Worm (Caenorhabditis elegans) whole organism, late embryonic: ENCODE data around the gene F36H1.12.

Experiments
- C08G9.2 ChIP-seq: sonication (generic microtip); optimal IDR thresholded peaks from 2 replicates; lab custom pipeline; 2016; ENCODE audit warnings: mild to moderate bottlenecking, missing genetic modification characterization, moderate library complexity, missing compliant biosample characterization
- F13H6.1 ChIP-seq: sonication (generic microtip); optimal IDR thresholded peaks from 2 replicates; lab custom pipeline; 2016; ENCODE audit warnings: missing genetic modification characterization, missing compliant biosample characterization
- T23F11.4 ChIP-seq: fragments of 200-800 bp; sonication (Bioruptor generic); optimal IDR thresholded peaks from 2 replicates; lab custom pipeline; 2018; ENCODE audit warnings: mild to moderate bottlenecking, missing genetic modification characterization, missing compliant biosample characterization
- Y22D7AL.16 ChIP-seq: sonication (generic microtip); optimal IDR thresholded peaks from 2 replicates; lab custom pipeline; 2016; ENCODE audit warnings: missing genetic modification characterization, missing compliant biosample characterization
- ahr-1 ChIP-seq: sonication (generic microtip); optimal IDR thresholded peaks from 2 replicates; lab custom pipeline; 2016; ENCODE audit warnings: missing genetic modification characterization, missing compliant biosample characterization
- ceh-14 ChIP-seq: sonication (generic microtip); optimal IDR thresholded peaks from 2 replicates; lab custom pipeline; 2016; ENCODE audit warnings: missing genotype, missing genetic modification characterization, missing compliant biosample characterization
- ceh-18 ChIP-seq: sonication (generic microtip); optimal IDR thresholded peaks from 2 replicates; lab custom pipeline; 2016; ENCODE audit warnings: missing genetic modification characterization, missing compliant biosample characterization
- ceh-24 ChIP-seq: sonication (generic microtip); optimal IDR thresholded peaks from 2 replicates; lab custom pipeline; 2016; ENCODE audit warnings: mild to moderate bottlenecking, missing genetic modification characterization, missing compliant biosample characterization
- ceh-30 ChIP-seq: fragments of 150-350 bp; optimal IDR thresholded peaks from 2 replicates; lab custom pipeline; 2014; ENCODE audit warnings: missing biosample characterization, missing genetic modification characterization
- ceh-34 ChIP-seq: sonication (generic microtip); optimal IDR thresholded peaks from 2 replicates; lab custom pipeline; 2016; ENCODE audit warnings: mild to moderate bottlenecking, missing genetic modification characterization, missing compliant biosample characterization
- ceh-48 ChIP-seq: sonication (generic microtip); optimal IDR thresholded peaks from 2 replicates; lab custom pipeline; 2016; ENCODE audit warnings: missing genetic modification characterization, inconsistent platforms, missing compliant biosample characterization
- ceh-6 ChIP-seq: fragments of 200-800 bp; sonication (Bioruptor generic); optimal IDR thresholded peaks from 2 replicates; lab custom pipeline; 2018; ENCODE audit warnings: mild to moderate bottlenecking, missing genetic modification characterization, missing compliant biosample characterization
- ceh-9 ChIP-seq: sonication (generic microtip); optimal IDR thresholded peaks from 2 replicates; lab custom pipeline; 2016; ENCODE audit warnings: mild to moderate bottlenecking, missing genetic modification characterization, inconsistent platforms, missing compliant biosample characterization
- che-1 ChIP-seq: sonication (generic microtip); optimal IDR thresholded peaks from 2 replicates; lab custom pipeline; 2016; ENCODE audit warnings: mild to moderate bottlenecking, missing genetic modification characterization, missing compliant biosample characterization
- dmd-4 ChIP-seq: sonication (generic microtip); optimal IDR thresholded peaks from 2 replicates; lab custom pipeline; 2016; ENCODE audit warnings: borderline replicate concordance, missing genetic modification characterization, missing compliant biosample characterization
- dve-1 ChIP-seq: sonication (generic microtip); optimal IDR thresholded peaks from 2 replicates; lab custom pipeline; 2017; ENCODE audit warnings: antibody characterized with exemption, mild to moderate bottlenecking, missing genetic modification characterization, missing compliant biosample characterization
- elt-2 ChIP-seq: sonication (generic microtip); optimal IDR thresholded peaks from 2 replicates; lab custom pipeline; 2016; ENCODE audit warnings: missing genetic modification reagents, missing genetic modification characterization, missing compliant biosample characterization
- ets-4 ChIP-seq: sonication (generic microtip); optimal IDR thresholded peaks from 2 replicates; lab custom pipeline; 2016; ENCODE audit warnings: missing genetic modification characterization, missing compliant biosample characterization
- fax-1 ChIP-seq: sonication (generic microtip); optimal IDR thresholded peaks from 2 replicates; lab custom pipeline; 2016; ENCODE audit warnings: missing genotype, missing genetic modification characterization, missing compliant biosample characterization
- fkh-10 ChIP-seq: fragments of 150-350 bp; optimal IDR thresholded peaks from 2 replicates; lab custom pipeline; 2014; ENCODE audit warnings: missing biosample characterization, missing genetic modification reagents, missing genetic modification characterization
- gmeb-2 ChIP-seq: sonication (generic microtip); optimal IDR thresholded peaks from 2 replicates; lab custom pipeline; 2016; ENCODE audit warnings: missing genetic modification characterization, inconsistent platforms, missing compliant biosample characterization
- hlh-13 ChIP-seq: fragments of 200-800 bp; sonication (Bioruptor generic); optimal IDR thresholded peaks from 2 replicates; lab custom pipeline; 2018; ENCODE audit warnings: mild to moderate bottlenecking, missing genetic modification characterization, missing compliant biosample characterization
- hlh-15 ChIP-seq: sonication (generic microtip); optimal IDR thresholded peaks from 2 replicates; lab custom pipeline; 2016; ENCODE audit warnings: missing genetic modification characterization, missing compliant biosample characterization
- hlh-30 ChIP-seq: sonication (generic microtip); optimal IDR thresholded peaks from 2 replicates; lab custom pipeline; 2017; ENCODE audit warnings: antibody characterized with exemption, missing genetic modification characterization, missing compliant biosample characterization; ENCODE audit not compliant: insufficient read depth
- hlh-8 ChIP-seq: sonication (generic microtip); optimal IDR thresholded peaks from 2 replicates; lab custom pipeline; 2016; ENCODE audit warnings: missing genotype, missing genetic modification characterization, missing compliant biosample characterization
- lim-6 ChIP-seq: sonication (generic microtip); optimal IDR thresholded peaks from 2 replicates; lab custom pipeline; 2016; ENCODE audit warnings: missing genetic modification characterization, missing compliant biosample characterization
- lin-11 ChIP-seq: fragments of 200-800 bp; sonication (Bioruptor generic); optimal IDR thresholded peaks from 2 replicates; lab custom pipeline; 2018; ENCODE audit warnings: mild to moderate bottlenecking, missing genetic modification characterization, missing compliant biosample characterization
- nfya-1 ChIP-seq: sonication (generic microtip); optimal IDR thresholded peaks from 2 replicates; lab custom pipeline; 2017; ENCODE audit warnings: missing genetic modification characterization, mild to moderate bottlenecking, missing compliant biosample characterization, antibody characterized with exemption, moderate library complexity
- nhr-11 ChIP-seq: fragments of 150-350 bp; optimal IDR thresholded peaks from 2 replicates; lab custom pipeline; 2014; ENCODE audit warnings: missing biosample characterization, missing genetic modification characterization
- npax-4 ChIP-seq: sonication (generic microtip); optimal IDR thresholded peaks from 2 replicates; lab custom pipeline; 2016; ENCODE audit warnings: missing genetic modification characterization, missing compliant biosample characterization
- pag-3 ChIP-seq: sonication (generic microtip); optimal IDR thresholded peaks from 2 replicates; lab custom pipeline; 2016; ENCODE audit warnings: missing compliant biosample characterization, missing genetic modification characterization, borderline replicate concordance
- pax-1 ChIP-seq: fragments of 150-350 bp; optimal IDR thresholded peaks from 2 replicates; lab custom pipeline; 2014; ENCODE audit warnings: missing biosample characterization, missing genetic modification characterization
- pqm-1 ChIP-seq: sonication (generic microtip); optimal IDR thresholded peaks from 2 replicates; lab custom pipeline; 2016; ENCODE audit warnings: missing genetic modification characterization, missing compliant biosample characterization
- ref-2 ChIP-seq: sonication (generic microtip); optimal IDR thresholded peaks from 2 replicates; lab custom pipeline; 2016; ENCODE audit warnings: missing genetic modification characterization, missing compliant biosample characterization
- rnt-1 ChIP-seq: sonication (generic microtip); optimal IDR thresholded peaks from 2 replicates; lab custom pipeline; 2016; ENCODE audit warnings: missing genetic modification characterization, missing compliant biosample characterization
- sdc-2 ChIP-seq: sonication (generic microtip); optimal IDR thresholded peaks from 2 replicates; lab custom pipeline; 2016; ENCODE audit warnings: missing genotype, missing genetic modification characterization, missing compliant biosample characterization
- sox-4 ChIP-seq: sonication (generic microtip); optimal IDR thresholded peaks from 2 replicates; lab custom pipeline; 2017; ENCODE audit warnings: mild to moderate bottlenecking, missing genetic modification characterization, inconsistent platforms, missing compliant biosample characterization
- syd-9 ChIP-seq: sonication (generic microtip); optimal IDR thresholded peaks from 2 replicates; lab custom pipeline; 2016; ENCODE audit warnings: mild to moderate bottlenecking, missing genetic modification characterization, moderate library complexity, missing compliant biosample characterization
- tbx-2 ChIP-seq: sonication (generic microtip); optimal IDR thresholded peaks from 2 replicates; lab custom pipeline; 2016; ENCODE audit warnings: missing genetic modification characterization, missing compliant biosample characterization
- ttx-3 ChIP-seq: sonication (generic microtip); optimal IDR thresholded peaks from 2 replicates; lab custom pipeline; 2016; ENCODE audit warnings: missing genetic modification reagents, missing genetic modification characterization, missing compliant biosample characterization
- unc-3 ChIP-seq, 2 experiments: fragments of 200-800 bp in 1 of 2; sonication (Bioruptor generic) in 1 of 2; sonication (generic microtip) in 1 of 2; conservative IDR thresholded peaks in 1 of 2; optimal IDR thresholded peaks in 1 of 2; 2 replicates each; pipeline versions ENCODE4 v1.3.6 to Lab custom; 2016 to 2022; ENCODE audit warnings: missing compliant biosample characterization in 2 of 2, missing genetic modification characterization in 2 of 2, missing genetic modification reagents in 1 of 2
- unc-55 ChIP-seq: sonication (generic microtip); optimal IDR thresholded peaks from 2 replicates; lab custom pipeline; 2017; ENCODE audit warnings: missing biosample characterization, missing genetic modification reagents, missing genetic modification characterization
- unc-86 ChIP-seq: sonication (generic microtip); optimal IDR thresholded peaks from 2 replicates; lab custom pipeline; 2016; ENCODE audit warnings: missing genetic modification characterization, missing compliant biosample characterization
- zip-5 ChIP-seq: sonication (generic microtip); optimal IDR thresholded peaks from 2 replicates; lab custom pipeline; 2016; ENCODE audit warnings: missing genetic modification characterization, missing compliant biosample characterization

The F36H1.12 gene

ce11 chrIV:11025941-11026340, 27.6 kb downstream of the F36H1.12 start (continued):
- TF ChIP-seq fkh-10 (GFP tag; lab: Kevin White, UChicago): peak; percentile 90
- peak; percentile 86 for TF ChIP-seq ceh-14 (tag; lab: Kevin White, UChicago)
- TF ChIP-seq Y22D7AL.16 (tag; lab: Kevin White, UChicago): peak; percentile 98
- peak; percentile 92 for TF ChIP-seq C08G9.2 (tag; lab: Kevin White, UChicago)
- TF ChIP-seq npax-4: peak; percentile 95
- peak; percentile 91 for TF ChIP-seq pag-3 (tag; lab: Kevin White, UChicago)
- TF ChIP-seq unc-86 (tag; lab: Kevin White, UChicago): peak; percentile 97
- TF ChIP-seq hlh-15 (tag; lab: Kevin White, UChicago): peak; percentile 91
- peak; percentile 98 for TF ChIP-seq hlh-13
- TF ChIP-seq pqm-1 (tag; lab: Kevin White, UChicago): peak; percentile 77
- TF ChIP-seq gmeb-2: peak; percentile 99
- TF ChIP-seq ceh-18 (tag; lab: Kevin White, UChicago): peak; percentile 87
- peak; percentile 97 for TF ChIP-seq syd-9 (tag; lab: Kevin White, UChicago)
- peak; percentile 99 for TF ChIP-seq elt-2 (tag; lab: Kevin White, UChicago)
- no peak for TF ChIP-seq nhr-11 (tag; lab: Kevin White, UChicago)
- TF ChIP-seq ets-4 (tag; lab: Kevin White, UChicago): peak; percentile 62
- TF ChIP-seq fax-1 (tag; lab: Kevin White, UChicago): peak; percentile 99
- peak; percentile 97 for TF ChIP-seq ttx-3 (tag; lab: Kevin White, UChicago)
- TF ChIP-seq ceh-24: peak; percentile 92
- peak; percentile 83 for TF ChIP-seq F13H6.1 (tag; lab: Kevin White, UChicago)
- TF ChIP-seq ceh-30 (tag; lab: Kevin White, UChicago): peak; percentile 92
- TF ChIP-seq zip-5 (tag; lab: Kevin White, UChicago): peak; percentile 88
- TF ChIP-seq ref-2: peak; percentile 99
- peak; percentile 98 for TF ChIP-seq T23F11.4 (GFP tag; lab: Kevin White, UChicago)
- peak; percentile 32 for TF ChIP-seq pax-1 (tag; lab: Kevin White, UChicago)
- TF ChIP-seq, all 69 proteins: peak for 65

- TF ChIP-seq sox-4 (tag; lab: Kevin White, UChicago) (no peak), lin-11 (tag; lab: Kevin White, UChicago) (no peak), ceh-18 (tag; lab: Kevin White, UChicago) (no peak), T23F11.4 (GFP tag; lab: Kevin White, UChicago) (no peak)
These were observed 31.2 kb downstream of the F36H1.12 start, which contains the start of gene alh-3 for ce11 chrIV:11022303-11022702. alh-3 (plus strand) TSS chrIV:11022603.

- no peak for TF ChIP-seq ceh-6
- TF ChIP-seq dve-1 (tag; lab: Kevin White, UChicago): no peak
- TF ChIP-seq rnt-1 (tag; lab: Kevin White, UChicago): no peak
- TF ChIP-seq hlh-13: no peak
- no peak for TF ChIP-seq hlh-8 (tag; lab: Kevin White, UChicago)
- TF ChIP-seq lin-11 (tag; lab: Kevin White, UChicago): no peak
- TF ChIP-seq unc-3 (GFP tag; conservative IDR thresholded peaks at IDR 0.05; lab: Robert Waterston, UW): no peak
- TF ChIP-seq unc-3 (tag; optimal IDR thresholded peaks at IDR 0.05; lab: Kevin White, UChicago): no peak
- TF ChIP-seq T23F11.4 (GFP tag; lab: Kevin White, UChicago): no peak
These were observed 31.8 kb downstream of the F36H1.12 start, which contains the start of gene mogs-1 for ce11 chrIV:11021512-11022268. mogs-1 (minus strand) TSS chrIV:11021928.

- TF ChIP-seq syd-9 (tag; lab: Kevin White, UChicago) (no peak), lim-6 (tag; lab: Kevin White, UChicago) (no peak), ref-2 (no peak), rnt-1 (tag; lab: Kevin White, UChicago) (no peak), ceh-9 (tag; lab: Kevin White, UChicago) (no peak), che-1 (tag; lab: Kevin White, UChicago) (no peak), unc-55 (no peak), tbx-2 (tag; lab: Kevin White, UChicago) (peak; percentile 37), dmd-4 (tag; lab: Kevin White, UChicago) (no peak), hlh-30 (tag; lab: Kevin White, UChicago) (no peak), ceh-48 (tag; lab: Kevin White, UChicago) (no peak), nfya-1 (tag; lab: Kevin White, UChicago) (no peak), ahr-1 (tag; lab: Kevin White, UChicago) (no peak), ceh-34 (no peak), hlh-8 (tag; lab: Kevin White, UChicago) (no peak), T23F11.4 (GFP tag; lab: Kevin White, UChicago) (no peak), sdc-2 (tag; lab: Kevin White, UChicago) (no peak)
These were observed 33.4 kb downstream of the F36H1.12 start, which contains the start of gene F13H10.8 for ce11 chrIV:11019962-11020550. F13H10.8 (plus strand) TSS chrIV:11020517.
